Fruit fly (Drosophila melanogaster) whole organism, embryonic: ENCODE results near the gene NetB.

Experiments
- Atf3 ChIP-seq: fragments of 200-800 bp; sonication (Bioruptor generic); optimal IDR thresholded peaks from 3 replicates; lab custom pipeline; 2016; ENCODE audit warnings: missing biosample characterization, missing genetic modification characterization
- CG10274 ChIP-seq: fragments of 200-800 bp; sonication (Bioruptor generic); optimal IDR thresholded peaks from 3 replicates; lab custom pipeline; 2017; ENCODE audit warnings: missing biosample characterization, mild to moderate bottlenecking, missing genetic modification characterization
- CG11093 ChIP-seq: fragments of 200-800 bp; sonication (Bioruptor generic); IDR thresholded peaks from 3 replicates; pipeline ENCODE4 v1.3.6; 2022; ENCODE audit warnings: missing biosample characterization, missing genetic modification characterization
- CG14050 ChIP-seq: fragments of 200-800 bp; sonication (Bioruptor generic); IDR thresholded peaks from 3 replicates; pipeline ENCODE4 v1.3.6; 2022; ENCODE audit warnings: missing biosample characterization, missing genetic modification characterization
- CG1647 ChIP-seq: fragments of 200-800 bp; sonication (Bioruptor generic); optimal IDR thresholded peaks from 3 replicates; lab custom pipeline; 2016; ENCODE audit warnings: missing biosample characterization, missing genetic modification characterization
- CG18476 ChIP-seq: fragments of 200-800 bp; sonication (Bioruptor generic); optimal IDR thresholded peaks from 2 replicates; lab custom pipeline; 2016; ENCODE audit warnings: missing biosample characterization, mild to moderate bottlenecking, missing genetic modification characterization
- CG2202 ChIP-seq: fragments of 200-800 bp; sonication (Bioruptor generic); optimal IDR thresholded peaks from 2 replicates; lab custom pipeline; 2018; ENCODE audit warnings: missing biosample characterization, mild to moderate bottlenecking, missing genetic modification characterization
- CG2889 ChIP-seq: fragments of 200-800 bp; sonication (Bioruptor generic); IDR thresholded peaks from 3 replicates; pipeline ENCODE4 v1.3.6; 2022; ENCODE audit warnings: missing biosample characterization, missing genetic modification characterization
- CG31365 ChIP-seq: fragments of 200-800 bp; sonication (Bioruptor generic); optimal IDR thresholded peaks from 2 replicates; lab custom pipeline; 2018; ENCODE audit warnings: missing biosample characterization, mild to moderate bottlenecking, missing genetic modification characterization
- CG33557 ChIP-seq: fragments of 200-800 bp; sonication (Bioruptor generic); optimal IDR thresholded peaks from 2 replicates; lab custom pipeline; 2019; ENCODE audit warnings: missing biosample characterization, mild to moderate bottlenecking, missing genetic modification characterization, moderate library complexity
- CG34376 ChIP-seq: fragments of 200-800 bp; sonication (Bioruptor generic); optimal IDR thresholded peaks from 2 replicates; lab custom pipeline; 2018; ENCODE audit warnings: missing biosample characterization, mild to moderate bottlenecking, missing genetic modification characterization
- CG4360 ChIP-seq: fragments of 200-800 bp; sonication (Bioruptor generic); IDR thresholded peaks from 2 replicates; pipeline ENCODE4 v1.3.6; 2022; ENCODE audit warnings: missing biosample characterization, missing genetic modification characterization
- CG5953 ChIP-seq: fragments of 200-800 bp; sonication (Bioruptor generic); IDR thresholded peaks from 2 replicates; pipeline ENCODE4 v1.3.6; 2022; ENCODE audit warnings: missing biosample characterization, missing genetic modification characterization
- CG7271 ChIP-seq: fragments of 200-800 bp; sonication (Bioruptor generic); optimal IDR thresholded peaks from 2 replicates; lab custom pipeline; 2018; ENCODE audit warnings: missing biosample characterization, mild to moderate bottlenecking, missing genetic modification characterization, moderate library complexity
- CG7786 ChIP-seq: fragments of 200-800 bp; sonication (Bioruptor generic); optimal IDR thresholded peaks from 2 replicates; lab custom pipeline; 2016; ENCODE audit warnings: missing biosample characterization, missing genetic modification characterization
- CG7839 ChIP-seq: fragments of 200-800 bp; sonication (Bioruptor generic); optimal IDR thresholded peaks from 3 replicates; lab custom pipeline; 2018; ENCODE audit warnings: missing biosample characterization, mild to moderate bottlenecking, missing genetic modification characterization, moderate library complexity
- CTCF ChIP-seq: fragments of 200-800 bp; sonication (Bioruptor generic); optimal IDR thresholded peaks from 2 replicates; lab custom pipeline; 2017; ENCODE audit warnings: missing biosample characterization, mild to moderate bottlenecking, missing genetic modification characterization, moderate library complexity
- ERR ChIP-seq: fragments of 200-800 bp; sonication (Bioruptor generic); optimal IDR thresholded peaks from 2 replicates; lab custom pipeline; 2016; ENCODE audit warnings: missing biosample characterization, missing genetic modification characterization
- Eip74EF ChIP-seq, 2 experiments: fragments of 200-800 bp in 1 of 2; fragments of >200 bp in 1 of 2; sonication (Bioruptor generic) in 1 of 2; optimal IDR thresholded peaks; 2 replicates each; lab custom pipeline; 2017 to 2019; ENCODE audit warnings: missing biosample characterization in 2 of 2, missing genetic modification characterization in 2 of 2, mild to moderate bottlenecking in 1 of 2, moderate library complexity in 1 of 2
- Fer2 ChIP-seq: fragments of 200-800 bp; sonication (Bioruptor generic); optimal IDR thresholded peaks from 2 replicates; lab custom pipeline; 2018; ENCODE audit warnings: missing biosample characterization, mild to moderate bottlenecking, missing genetic modification characterization, moderate library complexity
- HLH4C ChIP-seq: fragments of 200-800 bp; sonication (Bioruptor generic); IDR thresholded peaks from 3 replicates; pipeline ENCODE4 v1.3.6; 2022; ENCODE audit warnings: missing biosample characterization, missing genetic modification characterization; ENCODE audit not compliant: partially characterized antibody
- Nf-YB ChIP-seq: fragments of 200-800 bp; sonication (Bioruptor generic); optimal IDR thresholded peaks from 3 replicates; lab custom pipeline; 2019; ENCODE audit warnings: missing biosample characterization, mild to moderate bottlenecking, missing genetic modification characterization, moderate library complexity
- NfI ChIP-seq: fragments of 200-800 bp; sonication (Bioruptor generic); optimal IDR thresholded peaks from 3 replicates; lab custom pipeline; 2018; ENCODE audit warnings: missing biosample characterization, mild to moderate bottlenecking, missing genetic modification characterization, moderate library complexity
- Oaz ChIP-seq: fragments of 200-800 bp; sonication (Bioruptor generic); IDR thresholded peaks from 2 replicates; pipeline ENCODE4 v1.3.6; 2022; ENCODE audit warnings: missing biosample characterization, missing genetic modification characterization
- Optix ChIP-seq: fragments of 200-800 bp; sonication (Bioruptor generic); IDR thresholded peaks from 3 replicates; pipeline ENCODE4 v1.3.6; 2022; ENCODE audit warnings: missing biosample characterization, missing genetic modification characterization
- Side ChIP-seq: fragments of 200-800 bp; sonication (Bioruptor generic); optimal IDR thresholded peaks from 2 replicates; lab custom pipeline; 2016; ENCODE audit warnings: missing biosample characterization, missing genetic modification characterization
- Spps ChIP-seq: fragments of 200-800 bp; sonication (Bioruptor generic); optimal IDR thresholded peaks from 2 replicates; lab custom pipeline; 2018; ENCODE audit warnings: missing biosample characterization, mild to moderate bottlenecking, missing genetic modification characterization
- Ssrp ChIP-seq: fragments of 200-800 bp; sonication (Bioruptor generic); optimal IDR thresholded peaks from 2 replicates; lab custom pipeline; 2018; ENCODE audit warnings: missing biosample characterization, mild to moderate bottlenecking, missing genetic modification characterization, moderate library complexity
- Stat92E ChIP-seq, 3 experiments: fragments of >200 bp in 2 of 3; fragments of 200-800 bp in 1 of 3; sonication (Bioruptor generic) in 1 of 3; optimal IDR thresholded peaks; 2 replicates each; lab custom pipeline; 2017 to 2019; ENCODE audit warnings: missing biosample characterization in 3 of 3, missing genetic modification characterization in 3 of 3, mild to moderate bottlenecking in 1 of 3, moderate library complexity in 1 of 3
- ap ChIP-seq: fragments of 200-800 bp; sonication (Bioruptor generic); IDR thresholded peaks from 2 replicates; pipeline ENCODE4 v1.3.6; 2022; ENCODE audit warnings: missing biosample characterization, missing genetic modification characterization
- ara ChIP-seq: fragments of 200-800 bp; sonication (Bioruptor generic); IDR thresholded peaks from 2 replicates; pipeline ENCODE4 v1.3.6; 2022; ENCODE audit warnings: missing biosample characterization, missing genetic modification characterization
- bigmax ChIP-seq: fragments of 200-800 bp; sonication (Bioruptor generic); optimal IDR thresholded peaks from 2 replicates; lab custom pipeline; 2018; ENCODE audit warnings: missing biosample characterization, mild to moderate bottlenecking, missing genetic modification characterization
- btn ChIP-seq: fragments of 200-800 bp; sonication (Bioruptor generic); optimal IDR thresholded peaks from 2 replicates; lab custom pipeline; 2016; ENCODE audit warnings: missing biosample characterization, missing genetic modification characterization
- cad ChIP-seq: fragments of >200 bp; optimal IDR thresholded peaks from 2 replicates; lab custom pipeline; 2017; ENCODE audit warnings: missing biosample characterization, missing genetic modification characterization
- cas ChIP-seq: fragments of 200-800 bp; sonication (Bioruptor generic); IDR thresholded peaks from 2 replicates; pipeline ENCODE4 v1.3.6; 2022; ENCODE audit warnings: missing biosample characterization, missing genetic modification characterization
- caup ChIP-seq: fragments of 200-800 bp; sonication (Bioruptor generic); optimal IDR thresholded peaks from 3 replicates; lab custom pipeline; 2017; ENCODE audit warnings: missing biosample characterization, mild to moderate bottlenecking, missing genetic modification characterization, moderate library complexity; ENCODE audit not compliant: severe bottlenecking
- crp ChIP-seq, 2 experiments: fragments of 200-800 bp; sonication (Bioruptor generic); optimal IDR thresholded peaks; 2 replicates in 1 of 2; 3 replicates in 1 of 2; lab custom pipeline; 2017; ENCODE audit warnings: missing biosample characterization in 2 of 2, missing genetic modification characterization in 2 of 2, mild to moderate bottlenecking in 1 of 2, moderate library complexity in 1 of 2
- da ChIP-seq: fragments of 200-800 bp; sonication (Bioruptor generic); optimal IDR thresholded peaks from 2 replicates; lab custom pipeline; 2016; ENCODE audit warnings: missing biosample characterization, missing genetic modification characterization
- dati ChIP-seq: fragments of 200-800 bp; sonication (Bioruptor generic); IDR thresholded peaks from 2 replicates; pipeline ENCODE4 v1.3.6; 2022; ENCODE audit warnings: missing biosample characterization, missing genetic modification characterization
- dimm ChIP-seq: fragments of 200-800 bp; sonication (Bioruptor generic); IDR thresholded peaks from 2 replicates; pipeline ENCODE4 v1.3.6; 2022; ENCODE audit warnings: missing biosample characterization, missing genetic modification characterization
- gcm ChIP-seq: fragments of 200-800 bp; sonication (Bioruptor generic); optimal IDR thresholded peaks from 2 replicates; lab custom pipeline; 2019; ENCODE audit warnings: missing biosample characterization, mild to moderate bottlenecking, missing genetic modification characterization, moderate library complexity
- hth ChIP-seq: fragments of >200 bp; optimal IDR thresholded peaks from 2 replicates; lab custom pipeline; 2017; ENCODE audit warnings: inconsistent platforms
- jumu ChIP-seq: fragments of 200-800 bp; sonication (Bioruptor generic); optimal IDR thresholded peaks from 3 replicates; lab custom pipeline; 2016; ENCODE audit warnings: missing biosample characterization, missing genetic modification characterization
- lmd ChIP-seq: fragments of 200-800 bp; sonication (Bioruptor generic); IDR thresholded peaks from 2 replicates; pipeline ENCODE4 v1.3.6; 2022; ENCODE audit warnings: missing biosample characterization, missing genetic modification characterization
- nerfin-2 ChIP-seq: fragments of 200-800 bp; sonication (Bioruptor generic); IDR thresholded peaks from 2 replicates; pipeline ENCODE4 v1.3.6; 2022; ENCODE audit warnings: missing biosample characterization, missing genetic modification characterization; ENCODE audit not compliant: partially characterized antibody
- tap ChIP-seq: fragments of 200-800 bp; optimal IDR thresholded peaks from 3 replicates; lab custom pipeline; 2019; ENCODE audit warnings: missing biosample characterization, mild to moderate bottlenecking, missing genetic modification characterization, moderate library complexity
- toy ChIP-seq: fragments of 200-800 bp; sonication (Bioruptor generic); IDR thresholded peaks from 2 replicates; pipeline ENCODE4 v1.3.6; 2022; ENCODE audit warnings: missing biosample characterization, missing genetic modification characterization
- tx ChIP-seq: fragments of 200-800 bp; sonication (Bioruptor generic); optimal IDR thresholded peaks from 2 replicates; lab custom pipeline; 2016; ENCODE audit warnings: missing biosample characterization, missing genetic modification characterization

Gene NetB

DNA sequence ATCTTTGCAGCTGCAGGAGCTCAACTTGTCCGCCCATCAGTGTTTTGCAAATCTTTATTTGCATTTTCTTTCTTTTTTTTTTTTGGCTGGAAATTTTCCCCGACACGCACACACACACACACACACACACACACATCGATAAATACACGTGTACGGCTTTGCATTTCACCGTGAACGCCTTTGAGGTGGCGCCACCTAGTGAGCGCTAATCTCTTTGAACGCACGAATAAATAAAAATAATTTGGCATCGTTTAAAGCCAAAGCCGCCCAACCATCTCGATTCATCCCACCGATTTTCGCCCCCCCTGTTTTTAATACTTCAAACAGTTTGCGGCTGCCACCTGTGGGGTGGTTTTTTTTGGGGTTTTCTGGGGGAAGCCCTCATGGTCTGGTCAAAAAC is 36.7 kb downstream of the NetB start:
- TF ChIP-seq ERR (GFP tag; lab: Kevin White, UChicago) (no peak), CG7786 (no peak), ara (GFP tag; lab: Robert Waterston, UW) (no peak), CTCF (GFP tag; lab: Kevin White, UChicago) (peak; percentile 78)
- TF ChIP-seq, all 482 proteins: peak for 1

DNA sequence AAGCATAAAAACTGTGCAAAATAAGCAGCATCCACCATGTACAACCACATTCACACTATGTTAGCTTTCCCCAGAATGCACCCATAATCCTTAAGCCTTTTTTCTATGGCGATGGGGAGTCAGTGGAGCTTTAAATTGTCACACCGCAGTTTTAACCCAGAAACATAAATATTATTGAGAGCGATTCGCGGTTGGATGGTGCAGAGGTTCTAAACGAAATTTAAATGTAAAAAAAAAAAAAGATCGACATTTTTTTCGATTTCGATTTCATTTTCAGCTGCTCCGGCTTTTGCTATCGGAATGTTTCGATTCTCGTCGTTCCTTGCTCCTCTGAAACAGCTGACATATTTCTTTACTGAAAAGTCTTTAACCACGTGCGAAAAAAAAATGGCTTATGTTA is 47.1 kb downstream of the NetB start, which contains the start of gene CG43088:
CG43088 (plus strand) TSS at position 301 of the 400 bp plus-strand sequence.
- TF ChIP-seq CG2889: no peak
- no peak for TF ChIP-seq Atf3
- TF ChIP-seq bigmax (GFP tag; lab: Kevin White, UChicago): no peak

dm6 chrX:14689108-14689507 is 60.1 kb downstream of the NetB start:
- no peak for TF ChIP-seq CG10274 (GFP tag; lab: Kevin White, UChicago)
- no peak for TF ChIP-seq CG33557 (GFP tag; lab: Kevin White, UChicago)
- peak; percentile 58 for TF ChIP-seq Oaz (GFP tag; lab: Robert Waterston, UW)
- TF ChIP-seq CG18476 (GFP tag; lab: Kevin White, UChicago): peak; percentile 26
- peak; percentile 65; the same call in 2 of the 3 replicates for TF ChIP-seq Optix (GFP tag; lab: Robert Waterston, UW)
- TF ChIP-seq Nf-YB: no peak
- TF ChIP-seq cas (GFP tag; lab: Robert Waterston, UW): 0 out of 2 replicates have a peak, but pooled peaks have one; percentile 13
- TF ChIP-seq NfI (GFP tag; lab: Kevin White, UChicago): peak; percentile 67
- peak; percentile 74 for TF ChIP-seq lmd (GFP tag; lab: Robert Waterston, UW)
- peak; percentile 71 for TF ChIP-seq CG14050 (GFP tag; lab: Robert Waterston, UW)
- peak; percentile 74; the same call in 1 of the 2 replicates for TF ChIP-seq CG5953 (GFP tag; lab: Robert Waterston, UW)
- TF ChIP-seq CG11093 (GFP tag; lab: Robert Waterston, UW): peak; percentile 66; the same call in 2 of the 3 replicates
- no peak for TF ChIP-seq cad (GFP tag; lab: Kevin White, UChicago)
- TF ChIP-seq CG1647 (GFP tag; lab: Kevin White, UChicago): no peak
- peak; percentile 41 for TF ChIP-seq gcm (GFP tag; lab: Kevin White, UChicago)
- peak in 1 of 2 experiments; percentile 61 for TF ChIP-seq Eip74EF (GFP tag; optimal IDR thresholded peaks at IDR 0.05; lab: Kevin White, UChicago)
- TF ChIP-seq toy (GFP tag; lab: Robert Waterston, UW): no peak
- no peak for TF ChIP-seq nerfin-2 (GFP tag; lab: Robert Waterston, UW)
- peak; percentile 83 for TF ChIP-seq CG7839
- TF ChIP-seq btn (GFP tag; lab: Kevin White, UChicago): peak; percentile 52
- TF ChIP-seq hth (lab: Kevin White, UChicago): no peak
- peak in 1 of 2 experiments; percentile 11 for TF ChIP-seq crp (GFP tag; optimal IDR thresholded peaks at IDR 0.05; lab: Kevin White, UChicago)
- TF ChIP-seq CG2202 (tag; lab: Kevin White, UChicago): no peak
- 0 out of 2 replicates have a peak, but pooled peaks have one; percentile 20 for TF ChIP-seq CG4360 (GFP tag; lab: Robert Waterston, UW)
- TF ChIP-seq Stat92E (GFP tag; optimal IDR thresholded peaks at IDR 0.05; lab: Kevin White, UChicago): no peak
- peak; percentile 38; the same call in 1 of the 2 replicates for TF ChIP-seq dimm
- TF ChIP-seq Fer2 (tag; lab: Kevin White, UChicago): peak; percentile 30
- TF ChIP-seq tap: peak; percentile 80
- TF ChIP-seq jumu: peak; percentile 58
- TF ChIP-seq dati (GFP tag; lab: Robert Waterston, UW): no peak
- TF ChIP-seq da (GFP tag; lab: Kevin White, UChicago): no peak
- peak; percentile 43 for TF ChIP-seq caup (GFP tag; lab: Kevin White, UChicago)
- TF ChIP-seq Ssrp (tag; lab: Kevin White, UChicago): peak; percentile 65
- peak; percentile 70 for TF ChIP-seq ap (GFP tag; lab: Robert Waterston, UW)
- TF ChIP-seq tx: peak; percentile 40
- TF ChIP-seq CG34376: no peak
- TF ChIP-seq Spps (tag; lab: Kevin White, UChicago): peak; percentile 26
- TF ChIP-seq CG31365: peak; percentile 42
- TF ChIP-seq HLH4C (GFP tag; lab: Robert Waterston, UW): no peak
- peak; percentile 35 for TF ChIP-seq Side (GFP tag; lab: Kevin White, UChicago)
- no peak for TF ChIP-seq CG7271
